Worm (Caenorhabditis elegans): Measurements from ENCODE around the gene F08F1.4.
"Not testable (repeated sequence)": the region's sequence is repeated elsewhere in the genome, so short reads cannot be mapped to it uniquely, and the experiment has no call there.

DNA sequence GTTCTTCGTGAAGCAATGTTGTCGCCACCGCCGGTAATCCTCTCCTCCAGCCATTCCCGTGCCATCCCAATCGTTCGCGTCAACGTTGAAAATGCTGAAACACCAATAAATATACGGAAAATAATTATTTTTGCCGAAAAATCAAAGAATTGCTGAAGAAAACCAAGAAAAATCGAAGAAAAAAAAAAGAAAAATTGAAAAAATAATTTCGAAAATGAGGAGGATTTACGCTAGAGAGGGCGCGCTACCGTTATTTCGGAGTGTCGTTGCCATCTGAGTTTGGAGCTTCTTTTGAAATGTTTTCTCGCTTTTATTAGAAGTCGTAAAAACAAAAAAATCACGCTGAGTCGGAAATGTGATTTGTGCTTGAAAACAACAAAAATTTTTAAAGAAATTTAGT lies 2.5 kb upstream of the F08F1.4 start, which contains the start of gene F08F1.9:
- not testable (repeated sequence) for TF ChIP-seq nhr-237 (tag; optimal IDR thresholded peaks at IDR 0.05); unc-62 (GFP tag; optimal IDR thresholded peaks at IDR 0.05)

All from whole organism, L2 larva.